Worm (Caenorhabditis elegans) whole organism, mixed stage, embryonic: ENCODE results near the gene C03H5.6.

ENCODE experiments used
- ceh-39 ChIP-seq: fragments of 150-350 bp; optimal IDR thresholded peaks from 2 replicates; lab custom pipeline; 2014; ENCODE audit warnings: missing biosample characterization, missing genetic modification characterization
- ceh-83 ChIP-seq: fragments of 200-800 bp; sonication (Bioruptor generic); optimal IDR thresholded peaks from 2 replicates; lab custom pipeline; 2018; ENCODE audit warnings: mild to moderate bottlenecking, missing genetic modification characterization, missing compliant biosample characterization
- drap-1 ChIP-seq: fragments of 200-800 bp; sonication (Bioruptor generic); optimal IDR thresholded peaks from 3 replicates; lab custom pipeline; 2018; ENCODE audit warnings: mild to moderate bottlenecking, missing genetic modification characterization, missing compliant biosample characterization
- elt-1 ChIP-seq: sonication (generic microtip); optimal IDR thresholded peaks from 2 replicates; lab custom pipeline; 2017; ENCODE audit warnings: missing genetic modification characterization, mild to moderate bottlenecking, missing compliant biosample characterization, antibody characterized with exemption, moderate library complexity, borderline replicate concordance; ENCODE audit not compliant: insufficient read depth
- lin-13 ChIP-seq: fragments of 150-350 bp; optimal IDR thresholded peaks from 2 replicates; lab custom pipeline; 2014; ENCODE audit warnings: missing biosample characterization, missing genetic modification characterization
- mep-1 ChIP-seq: fragments of 150-350 bp; optimal IDR thresholded peaks from 2 replicates; lab custom pipeline; 2017; ENCODE audit warnings: missing biosample characterization, missing genetic modification reagents, missing genetic modification characterization, inconsistent platforms
- nhr-237 ChIP-seq: fragments of 150-350 bp; optimal IDR thresholded peaks from 2 replicates; lab custom pipeline; 2014; ENCODE audit warnings: missing biosample characterization, missing genetic modification characterization
- nhr-76 ChIP-seq: sonication (generic microtip); optimal IDR thresholded peaks from 2 replicates; lab custom pipeline; 2017; ENCODE audit warnings: missing biosample characterization, missing genetic modification characterization
- pha-4 ChIP-seq: fragments of 150-350 bp; optimal IDR thresholded peaks from 2 replicates; lab custom pipeline; 2018; ENCODE audit warnings: missing biosample characterization, missing genetic modification reagents, missing genetic modification characterization
- snpc-4 ChIP-seq: fragments of 150-350 bp; optimal IDR thresholded peaks from 2 replicates; lab custom pipeline; 2014; ENCODE audit warnings: missing biosample characterization, missing genetic modification characterization
- unc-120 ChIP-seq: sonication (generic microtip); optimal IDR thresholded peaks from 2 replicates; lab custom pipeline; 2017; ENCODE audit warnings: missing genetic modification characterization, missing compliant biosample characterization; ENCODE audit not compliant: poor library complexity, severe bottlenecking
- unc-39 ChIP-seq: fragments of 150-350 bp; optimal IDR thresholded peaks from 2 replicates; lab custom pipeline; 2014; ENCODE audit warnings: missing biosample characterization, missing genetic modification characterization
- unc-62 ChIP-seq: fragments of 150-350 bp; optimal IDR thresholded peaks from 2 replicates; lab custom pipeline; 2014; ENCODE audit warnings: missing biosample characterization, missing genetic modification reagents, missing genetic modification characterization
- ztf-11 ChIP-seq: fragments of 150-350 bp; optimal IDR thresholded peaks from 2 replicates; lab custom pipeline; 2014; ENCODE audit warnings: missing biosample characterization, missing genetic modification characterization

- no peak for TF ChIP-seq pha-4
- no peak for TF ChIP-seq unc-120
- TF ChIP-seq elt-1 (tag; lab: Kevin White, UChicago), result no peak
- TF ChIP-seq nhr-76 (tag; lab: Kevin White, UChicago), result no peak
- TF ChIP-seq unc-39, result no peak
- TF ChIP-seq ztf-11, result no peak
- no peak for TF ChIP-seq nhr-237 (tag; lab: Kevin White, UChicago)
- no peak for TF ChIP-seq snpc-4 (tag; lab: Kevin White, UChicago)
- TF ChIP-seq ceh-83, result no peak
- no peak for TF ChIP-seq mep-1 (tag; lab: Kevin White, UChicago)
- TF ChIP-seq ceh-39 (tag; lab: Kevin White, UChicago), result no peak
- TF ChIP-seq drap-1 (GFP tag; lab: Kevin White, UChicago), result no peak
- TF ChIP-seq lin-13 (tag; lab: Kevin White, UChicago), result no peak
- TF ChIP-seq unc-62 (GFP tag; lab: Kevin White, UChicago), result no peak
Measured at ce11 chrII:354494-354893, 44.7 kb downstream of the C03H5.6 start.
